Worm (Caenorhabditis elegans): Measurements from ENCODE around the gene C27H5.12.
A peak's percentile ranks its signal among the peaks of the same experiment; 100 is the strongest.

C27H5.12 gene

ce11 chrII:7151969-7152631 is 9.3 kb downstream of the C27H5.12 start, which contains the start of gene fust-1:
Gene fust-1 (plus strand): TSS chrII:7152581.
- TF ChIP-seq ceh-30 (tag; optimal IDR thresholded peaks at IDR 0.05) (peak; percentile 34), ahr-1 (tag; optimal IDR thresholded peaks at IDR 0.05) (no peak), ceh-48 (tag; optimal IDR thresholded peaks at IDR 0.05) (peak; percentile 32), lin-11 (tag; optimal IDR thresholded peaks at IDR 0.05) (peak; percentile 30), ceh-14 (tag; optimal IDR thresholded peaks at IDR 0.05) (peak; percentile 73), syd-9 (tag; optimal IDR thresholded peaks at IDR 0.05) (peak; percentile 55), mec-3 (tag; optimal IDR thresholded peaks at IDR 0.05; ENCODE audit: borderline replicate concordance) (no peak), T23F11.4 (GFP tag; optimal IDR thresholded peaks at IDR 0.05) (peak; percentile 55), F13H6.1 (tag; optimal IDR thresholded peaks at IDR 0.05) (peak; percentile 6), hlh-15 (tag; optimal IDR thresholded peaks at IDR 0.05) (no peak), tbx-2 (tag; optimal IDR thresholded peaks at IDR 0.05) (peak; percentile 78), pat-9 (tag; optimal IDR thresholded peaks at IDR 0.05) (peak; percentile 67), odd-2 (tag; optimal IDR thresholded peaks at IDR 0.05) (no peak), elt-4 (tag; optimal IDR thresholded peaks at IDR 0.05) (no peak), tbx-7 (tag; optimal IDR thresholded peaks at IDR 0.05) (peak; percentile 22), ceh-31 (tag; optimal IDR thresholded peaks at IDR 0.05) (peak; percentile 76), unc-86 (tag; optimal IDR thresholded peaks at IDR 0.05) (peak; percentile 70), fkh-6 (tag; optimal IDR thresholded peaks at IDR 0.05) (peak; percentile 23), ceh-24 (tag; optimal IDR thresholded peaks at IDR 0.05) (no peak), ama-1 (optimal IDR thresholded peaks at IDR 0.05) (no peak), hlh-8 (tag; optimal IDR thresholded peaks at IDR 0.05) (peak; percentile 58), K09A11.1 (tag; optimal IDR thresholded peaks at IDR 0.05; ENCODE audit: insufficient read depth) (peak; percentile 51), pros-1 (tag; optimal IDR thresholded peaks at IDR 0.05) (peak; percentile 60), rnt-1 (tag; optimal IDR thresholded peaks at IDR 0.05) (peak; percentile 76), C38D4.7 (GFP tag; optimal IDR thresholded peaks at IDR 0.05) (peak; percentile 20), C08G9.2 (tag; optimal IDR thresholded peaks at IDR 0.05) (peak; percentile 57), pqm-1 (tag; optimal IDR thresholded peaks at IDR 0.05) (no peak), npax-4 (tag; optimal IDR thresholded peaks at IDR 0.05) (peak; percentile 10), unc-3 (GFP tag; conservative IDR thresholded peaks at IDR 0.05) (no peak; the same call in 1 of the 2 replicates), unc-3 (tag; optimal IDR thresholded peaks at IDR 0.05) (peak; percentile 26), hlh-30 (tag; optimal IDR thresholded peaks at IDR 0.05; ENCODE audit: insufficient read depth) (peak; percentile 58), sdc-2 (tag; optimal IDR thresholded peaks at IDR 0.05) (peak; percentile 30), pha-4 (tag; optimal IDR thresholded peaks at IDR 0.05) (no peak), hlh-13 (GFP tag; optimal IDR thresholded peaks at IDR 0.05) (no peak), Y22D7AL.16 (tag; optimal IDR thresholded peaks at IDR 0.05) (peak; percentile 47), fkh-10 (GFP tag; optimal IDR thresholded peaks at IDR 0.05) (no peak), fax-1 (tag; optimal IDR thresholded peaks at IDR 0.05) (peak; percentile 40), nfya-1 (tag; optimal IDR thresholded peaks at IDR 0.05) (peak; percentile 86), nhr-232 (tag; optimal IDR thresholded peaks at IDR 0.05) (peak; percentile 20), elt-2 (tag; optimal IDR thresholded peaks at IDR 0.05) (peak; percentile 80), sox-4 (tag; optimal IDR thresholded peaks at IDR 0.05) (peak; percentile 58), unc-42 (tag; optimal IDR thresholded peaks at IDR 0.05) (peak; percentile 75), dve-1 (tag; optimal IDR thresholded peaks at IDR 0.05) (peak; percentile 80), ets-4 (tag; optimal IDR thresholded peaks at IDR 0.05) (peak; percentile 64), ceh-6 (GFP tag; optimal IDR thresholded peaks at IDR 0.05) (peak; percentile 52), nhr-11 (tag; optimal IDR thresholded peaks at IDR 0.05) (no peak), che-1 (tag; optimal IDR thresholded peaks at IDR 0.05) (peak; percentile 21), ztf-16 (tag; optimal IDR thresholded peaks at IDR 0.05) (peak; percentile 49), eyg-1 (tag; optimal IDR thresholded peaks at IDR 0.05) (no peak), ceh-22 (tag; optimal IDR thresholded peaks at IDR 0.05) (no peak), zip-5 (tag; optimal IDR thresholded peaks at IDR 0.05) (peak; percentile 23), ceh-18 (tag; optimal IDR thresholded peaks at IDR 0.05) (peak; percentile 78), ceh-9 (tag; optimal IDR thresholded peaks at IDR 0.05) (no peak)
